Fruit fly (Drosophila melanogaster): ENCODE results near the gene CG31862.
A peak's percentile ranks its signal among the peaks of the same experiment; 100 is the strongest.

The CG31862 gene

DNA sequence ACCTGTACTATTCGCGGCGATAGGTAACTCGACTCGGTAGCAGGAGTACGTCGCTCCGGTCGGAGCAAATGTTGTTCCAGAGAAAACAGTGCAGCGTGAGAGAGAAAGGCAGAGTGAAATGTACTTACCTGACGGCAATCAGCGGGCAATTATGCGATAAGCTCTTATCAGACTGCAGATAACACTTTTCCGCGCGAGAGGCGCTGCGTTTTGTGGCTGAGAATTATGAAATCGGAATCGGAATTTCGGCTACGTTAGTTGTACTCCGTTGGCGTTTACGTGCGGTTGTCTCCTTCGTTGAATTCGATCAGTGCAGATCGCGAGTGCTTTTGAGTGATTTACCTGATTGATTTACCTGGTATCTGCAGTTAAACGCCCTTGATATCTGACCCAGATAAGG is 9.2 kb downstream of the CG31862 start:
- TF ChIP-seq exex (tag; optimal IDR thresholded peaks at IDR 0.05) (peak; percentile 99), CG15479 (GFP tag; optimal IDR thresholded peaks at IDR 0.05) (peak; percentile 62), z (GFP tag; IDR thresholded peaks at IDR 0.05) (0 out of 3 replicates have a peak, but pooled peaks have one; percentile 55), CG34376 (GFP tag; optimal IDR thresholded peaks at IDR 0.05) (peak; percentile 10), Trl (optimal IDR thresholded peaks at IDR 0.05) (peak in 1 of 2 experiments; percentile 38), Trl (GFP tag; optimal IDR thresholded peaks at IDR 0.05) (no peak), CG4707 (GFP tag; optimal IDR thresholded peaks at IDR 0.05) (no peak), sug (tag; optimal IDR thresholded peaks at IDR 0.05) (peak; percentile 20), Vsx1 (GFP tag; optimal IDR thresholded peaks at IDR 0.05) (peak; percentile 59), sd (tag; optimal IDR thresholded peaks at IDR 0.05) (peak; percentile 73), ken (GFP tag; IDR thresholded peaks at IDR 0.05) (0 out of 3 replicates have a peak, but pooled peaks have one; percentile 14), CG8290 (GFP tag; optimal IDR thresholded peaks at IDR 0.05) (no peak), CG8290 (tag; optimal IDR thresholded peaks at IDR 0.05) (peak in 1 of 2 experiments; percentile 2), HmgZ (tag; optimal IDR thresholded peaks at IDR 0.05) (no peak), CG31388 (GFP tag; optimal IDR thresholded peaks at IDR 0.05) (no peak), sens-2 (GFP tag; IDR thresholded peaks at IDR 0.05) (peak; percentile 35; the same call in 1 of the 2 replicates), amos (GFP tag; IDR thresholded peaks at IDR 0.05; ENCODE audit: partially characterized antibody) (0 out of 2 replicates have a peak, but pooled peaks have one; percentile 21), GATAe (GFP tag; conservative IDR thresholded peaks at IDR 0.05) (peak; percentile 93), mirr (GFP tag; optimal IDR thresholded peaks at IDR 0.05) (peak; percentile 84), CG2712 (tag; optimal IDR thresholded peaks at IDR 0.05) (no peak), CG10543 (GFP tag; optimal IDR thresholded peaks at IDR 0.05) (peak; percentile 17), Pdp1 (GFP tag; optimal IDR thresholded peaks at IDR 0.05) (peak in 1 of 2 experiments; percentile 64), CG32772 (GFP tag; IDR thresholded peaks at IDR 0.05) (no peak), zen (tag; optimal IDR thresholded peaks at IDR 0.05) (no peak), lab (GFP tag; optimal IDR thresholded peaks at IDR 0.05) (peak; percentile 51), MTF-1 (GFP tag; optimal IDR thresholded peaks at IDR 0.05; ENCODE audit: borderline replicate concordance) (peak; percentile 29), grn (GFP tag; optimal IDR thresholded peaks at IDR 0.05) (peak; percentile 94), CG2199 (GFP tag; IDR thresholded peaks at IDR 0.05) (peak; percentile 19; the same call in 1 of the 3 replicates), Deaf1 (tag; optimal IDR thresholded peaks at IDR 0.05) (peak; percentile 44), Med (GFP tag) (peak; percentile 48), Jarid2 (GFP tag; optimal IDR thresholded peaks at IDR 0.05) (peak; percentile 53), vnd (GFP tag; IDR thresholded peaks at IDR 0.05; ENCODE audit: partially characterized antibody) (no peak)

DNA sequence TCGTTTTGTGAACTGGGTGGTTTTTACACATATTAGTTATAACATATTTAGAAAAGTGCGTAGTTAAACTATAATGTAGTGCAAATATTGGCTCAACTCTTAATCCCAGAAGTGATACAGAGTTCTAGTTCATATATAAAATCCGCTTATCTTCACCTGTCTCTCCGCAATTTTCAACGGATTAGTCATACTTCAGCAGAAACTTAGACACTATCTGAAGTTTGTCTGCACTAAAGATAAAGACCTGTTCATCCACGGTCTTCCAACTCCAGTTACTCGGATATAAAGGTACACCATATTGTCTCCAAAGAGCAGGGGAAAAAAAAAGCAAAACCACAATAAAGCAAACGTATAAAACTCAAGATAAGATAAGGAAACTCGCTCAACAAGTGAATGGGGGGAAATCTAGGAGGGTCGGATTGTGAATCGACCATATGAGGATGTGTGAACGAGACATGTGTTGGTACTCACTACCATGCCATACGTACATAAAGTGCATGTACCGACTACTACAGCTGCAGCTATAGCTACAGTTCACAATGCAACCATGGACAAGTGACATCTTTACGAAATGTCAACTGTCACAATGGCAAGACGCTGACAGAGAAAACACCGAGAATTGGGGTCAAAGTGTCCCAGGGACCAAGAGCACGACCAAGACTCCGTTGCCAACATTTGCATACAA is 9.9 kb downstream of the CG31862 start:
- TF ChIP-seq CG2678 (tag; optimal IDR thresholded peaks at IDR 0.05): peak; percentile 16
- TF ChIP-seq twi (tag; optimal IDR thresholded peaks at IDR 0.05): peak; percentile 74
- peak; percentile 70; the same call in 2 of the 3 replicates for TF ChIP-seq z (GFP tag; IDR thresholded peaks at IDR 0.05)
- no peak for TF ChIP-seq CG16813 (GFP tag; IDR thresholded peaks at IDR 0.05; ENCODE audit: partially characterized antibody)
- peak; percentile 21 for TF ChIP-seq CG17568 (GFP tag; optimal IDR thresholded peaks at IDR 0.05)
- TF ChIP-seq YL-1 (GFP tag; optimal IDR thresholded peaks at IDR 0.05): no peak
- TF ChIP-seq GATAe (GFP tag; conservative IDR thresholded peaks at IDR 0.05): peak; percentile 76
- TF ChIP-seq rib (GFP tag; IDR thresholded peaks at IDR 0.05): no peak
- TF ChIP-seq sd (tag; optimal IDR thresholded peaks at IDR 0.05): no peak
- peak; percentile 78 for TF ChIP-seq CG2712 (tag; optimal IDR thresholded peaks at IDR 0.05)
- peak; percentile 7 for TF ChIP-seq Sox100B (GFP tag; optimal IDR thresholded peaks at IDR 0.05)
- TF ChIP-seq Med (GFP tag): peak; percentile 25
- TF ChIP-seq pfk (GFP tag; optimal IDR thresholded peaks at IDR 0.05): no peak
- TF ChIP-seq mirr (GFP tag; optimal IDR thresholded peaks at IDR 0.05): peak; percentile 19
- peak; percentile 82 for TF ChIP-seq run (tag; optimal IDR thresholded peaks at IDR 0.05)
- TF ChIP-seq gsb-n (tag; optimal IDR thresholded peaks at IDR 0.05): peak; percentile 4
- TF ChIP-seq Xbp1 (GFP tag; optimal IDR thresholded peaks at IDR 0.05): no peak
- TF ChIP-seq sqz (GFP tag; optimal IDR thresholded peaks at IDR 0.05): peak; percentile 15
- TF ChIP-seq CG5180 (GFP tag; optimal IDR thresholded peaks at IDR 0.05): no peak
- TF ChIP-seq CG10565 (GFP tag; optimal IDR thresholded peaks at IDR 0.05): no peak
- no peak for TF ChIP-seq Xrp1 (GFP tag; IDR thresholded peaks at IDR 0.05)
- TF ChIP-seq nau (GFP tag; optimal IDR thresholded peaks at IDR 0.05): no peak
